Worm (Caenorhabditis elegans): ENCODE measurements around the gene srab-24.

ce11 chrIV:14227138-14227537 lies 22.9 kb downstream of the srab-24 start:
- no peak for TF ChIP-seq ztf-16 (tag; optimal IDR thresholded peaks at IDR 0.05)
- no peak for TF ChIP-seq dmd-4 (tag; optimal IDR thresholded peaks at IDR 0.05; ENCODE audit: borderline replicate concordance)
- no peak for TF ChIP-seq nhr-11 (tag; optimal IDR thresholded peaks at IDR 0.05)
- no peak for TF ChIP-seq ets-4 (tag; optimal IDR thresholded peaks at IDR 0.05)
- no peak for TF ChIP-seq F13H6.1 (tag; optimal IDR thresholded peaks at IDR 0.05)
- TF ChIP-seq pqm-1 (tag; optimal IDR thresholded peaks at IDR 0.05): no peak
- no peak for TF ChIP-seq elt-2 (tag; optimal IDR thresholded peaks at IDR 0.05)
- TF ChIP-seq ama-1 (optimal IDR thresholded peaks at IDR 0.05): no peak
- TF ChIP-seq zip-5 (tag; optimal IDR thresholded peaks at IDR 0.05): no peak

All from whole organism, late embryonic.